Worm (Caenorhabditis elegans) whole organism, L1 larva: Measurements from ENCODE around the gene frpr-13.

Experiments
- C16A3.4 ChIP-seq: fragments of 150-350 bp; optimal IDR thresholded peaks from 2 replicates; lab custom pipeline; 2014; ENCODE audit warnings: missing biosample characterization, missing genetic modification characterization
- aha-1 ChIP-seq: fragments of 150-350 bp; optimal IDR thresholded peaks from 2 replicates; lab custom pipeline; 2014; ENCODE audit warnings: missing biosample characterization, missing genetic modification characterization
- aly-2 ChIP-seq: fragments of 150-350 bp; optimal IDR thresholded peaks from 2 replicates; lab custom pipeline; 2014; ENCODE audit warnings: missing biosample characterization, missing genetic modification characterization
- ceh-63 ChIP-seq: fragments of 200-800 bp; sonication (Bioruptor generic); optimal IDR thresholded peaks from 2 replicates; lab custom pipeline; 2018; ENCODE audit warnings: mild to moderate bottlenecking, missing genetic modification characterization, missing compliant biosample characterization
- ceh-8 ChIP-seq: fragments of 200-800 bp; sonication (Bioruptor generic); optimal IDR thresholded peaks from 2 replicates; lab custom pipeline; 2018; ENCODE audit warnings: mild to moderate bottlenecking, missing genetic modification characterization, moderate library complexity, missing compliant biosample characterization
- ceh-82 ChIP-seq, 3 experiments: fragments of 150-350 bp in 1 of 3; sonication (generic microtip) in 2 of 3; optimal IDR thresholded peaks; 2 replicates each; lab custom pipeline; 2014 to 2017; ENCODE audit warnings: missing biosample characterization in 3 of 3, missing genetic modification characterization in 3 of 3
- ceh-88 ChIP-seq: fragments of 200-800 bp; sonication (Bioruptor generic); IDR thresholded peaks from 2 replicates; pipeline ENCODE4 v1.3.6; 2022; ENCODE audit warnings: missing genetic modification characterization, missing compliant biosample characterization
- ceh-90 ChIP-seq: sonication (generic microtip); optimal IDR thresholded peaks from 2 replicates; lab custom pipeline; 2016; ENCODE audit warnings: missing genetic modification characterization, missing compliant biosample characterization
- dpl-1 ChIP-seq, 3 experiments: fragments of 150-350 bp in 2 of 3; sonication (generic microtip) in 1 of 3; optimal IDR thresholded peaks; 2 replicates each; lab custom pipeline; 2014 to 2017; ENCODE audit warnings: missing biosample characterization in 3 of 3, missing genetic modification characterization in 3 of 3, missing genetic modification reagents in 3 of 3
- efl-1 ChIP-seq, 4 experiments: fragments of 150-350 bp; optimal IDR thresholded peaks in 3 of 4; peaks in 1 of 4; 1 replicate in 1 of 4; 2 replicates in 3 of 4; lab custom pipeline; 2014; ENCODE audit warnings: missing biosample characterization in 2 of 4, missing genetic modification characterization in 2 of 4, missing genetic modification reagents in 2 of 4
- efl-3 ChIP-seq: fragments of 200-800 bp; sonication (Bioruptor generic); optimal IDR thresholded peaks from 2 replicates; lab custom pipeline; 2018; ENCODE audit warnings: mild to moderate bottlenecking, missing genetic modification characterization, missing compliant biosample characterization
- egl-27 ChIP-seq, 2 experiments: fragments of 150-350 bp in 1 of 2; sonication (generic microtip); optimal IDR thresholded peaks; 3 replicates each; lab custom pipeline; 2017 to 2018; ENCODE audit warnings: missing biosample characterization in 2 of 2, missing genetic modification characterization in 2 of 2, missing genetic modification reagents in 2 of 2
- elt-2 ChIP-seq: sonication (generic microtip); optimal IDR thresholded peaks from 2 replicates; lab custom pipeline; 2016; ENCODE audit warnings: missing genetic modification characterization, mild to moderate bottlenecking, inconsistent platforms, missing compliant biosample characterization, missing genetic modification reagents
- fkh-10 ChIP-seq: sonication (generic microtip); optimal IDR thresholded peaks from 2 replicates; lab custom pipeline; 2017; ENCODE audit warnings: missing biosample characterization, missing genetic modification reagents, missing genetic modification characterization
- fkh-4 ChIP-seq: sonication (generic microtip); optimal IDR thresholded peaks from 2 replicates; lab custom pipeline; 2016; ENCODE audit warnings: missing compliant biosample characterization, missing genetic modification characterization, borderline replicate concordance
- fkh-8 ChIP-seq: sonication (generic microtip); optimal IDR thresholded peaks from 2 replicates; lab custom pipeline; 2016; ENCODE audit warnings: mild to moderate bottlenecking, missing genetic modification characterization, missing compliant biosample characterization
- grh-1 ChIP-seq: fragments of 200-800 bp; sonication (Bioruptor generic); IDR thresholded peaks from 2 replicates; pipeline ENCODE4 v1.3.6; 2022; ENCODE audit warnings: missing genetic modification reagents, missing genetic modification characterization, missing compliant biosample characterization
- hlh-4 ChIP-seq: sonication (generic microtip); optimal IDR thresholded peaks from 2 replicates; lab custom pipeline; 2016; ENCODE audit warnings: mild to moderate bottlenecking, missing genetic modification characterization, missing compliant biosample characterization
- hpl-2 ChIP-seq: fragments of 150-350 bp; optimal IDR thresholded peaks from 2 replicates; lab custom pipeline; 2014; ENCODE audit warnings: missing biosample characterization, missing genetic modification reagents, missing genetic modification characterization
- lin-39 ChIP-seq: fragments of 150-350 bp; optimal IDR thresholded peaks from 2 replicates; lab custom pipeline; 2014; ENCODE audit warnings: missing biosample characterization, missing genetic modification reagents, missing genetic modification characterization
- lir-3 ChIP-seq: sonication (generic microtip); optimal IDR thresholded peaks from 2 replicates; lab custom pipeline; 2016; ENCODE audit warnings: mild to moderate bottlenecking, missing genetic modification characterization, moderate library complexity, missing compliant biosample characterization; ENCODE audit not compliant: poor library complexity
- lsy-2 ChIP-seq, 2 experiments: fragments of 150-350 bp; optimal IDR thresholded peaks; 2 replicates each; lab custom pipeline; 2014; ENCODE audit warnings: missing biosample characterization in 2 of 2, missing genetic modification characterization in 2 of 2
- mep-1 ChIP-seq: fragments of 150-350 bp; optimal IDR thresholded peaks from 2 replicates; lab custom pipeline; 2014; ENCODE audit warnings: missing biosample characterization, missing genetic modification characterization
- nhr-11 ChIP-seq: fragments of 150-350 bp; optimal IDR thresholded peaks from 2 replicates; lab custom pipeline; 2014; ENCODE audit warnings: missing biosample characterization, missing genetic modification characterization
- nhr-237 ChIP-seq: fragments of 150-350 bp; optimal IDR thresholded peaks from 2 replicates; lab custom pipeline; 2014; ENCODE audit warnings: missing biosample characterization, missing genetic modification characterization
- nhr-28 ChIP-seq: fragments of 150-350 bp; optimal IDR thresholded peaks from 2 replicates; lab custom pipeline; 2014; ENCODE audit warnings: missing biosample characterization, missing genetic modification characterization
- nhr-77 ChIP-seq: fragments of 150-350 bp; optimal IDR thresholded peaks from 2 replicates; lab custom pipeline; 2014; ENCODE audit warnings: missing biosample characterization, missing genetic modification characterization
- nhr-84 ChIP-seq: sonication (generic microtip); optimal IDR thresholded peaks from 2 replicates; lab custom pipeline; 2017; ENCODE audit warnings: missing biosample characterization, missing genetic modification characterization
- pqm-1 ChIP-seq: sonication (generic microtip); optimal IDR thresholded peaks from 3 replicates; lab custom pipeline; 2017; ENCODE audit warnings: missing biosample characterization, missing genetic modification characterization
- snpc-4 ChIP-seq: fragments of 150-350 bp; optimal IDR thresholded peaks from 2 replicates; lab custom pipeline; 2014; ENCODE audit warnings: missing biosample characterization, missing genetic modification characterization
- sptf-1 ChIP-seq: fragments of 150-350 bp; optimal IDR thresholded peaks from 2 replicates; lab custom pipeline; 2014; ENCODE audit warnings: missing biosample characterization, missing genetic modification characterization
- swsn-7 ChIP-seq: sonication (generic microtip); optimal IDR thresholded peaks from 2 replicates; lab custom pipeline; 2016; ENCODE audit warnings: missing genetic modification characterization, missing compliant biosample characterization
- unc-130 ChIP-seq: fragments of 150-350 bp; optimal IDR thresholded peaks from 2 replicates; lab custom pipeline; 2017; ENCODE audit warnings: missing biosample characterization, missing genetic modification characterization, inconsistent platforms
- unc-30 ChIP-seq: sonication (generic microtip); optimal IDR thresholded peaks from 2 replicates; lab custom pipeline; 2017; ENCODE audit warnings: missing biosample characterization, missing genetic modification characterization
- zag-1 ChIP-seq: fragments of 150-350 bp; optimal IDR thresholded peaks from 2 replicates; lab custom pipeline; 2014; ENCODE audit warnings: missing biosample characterization, missing genetic modification characterization
- ztf-4 ChIP-seq: fragments of 150-350 bp; optimal IDR thresholded peaks from 2 replicates; lab custom pipeline; 2014; ENCODE audit warnings: missing biosample characterization, missing genetic modification characterization

Gene frpr-13

DNA sequence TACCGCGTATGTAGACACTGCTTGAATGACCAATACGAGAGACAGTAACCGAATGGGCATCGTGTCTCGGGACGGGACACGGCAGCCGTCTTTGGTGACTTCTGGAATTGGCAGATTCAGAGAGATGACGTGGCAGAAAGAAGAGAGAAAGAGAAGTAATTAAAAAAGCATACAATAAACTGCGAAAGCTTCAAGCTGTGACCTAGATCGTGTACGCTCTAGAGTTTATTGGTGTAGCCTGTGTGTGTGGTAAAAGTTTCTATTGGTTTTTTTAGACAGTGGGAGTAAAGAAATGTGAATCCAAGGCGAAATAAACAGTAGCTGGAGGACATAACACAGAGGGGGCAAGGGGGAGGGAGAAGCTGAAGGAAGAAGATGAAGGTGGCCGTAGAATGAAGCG is 45.1 kb downstream of the frpr-13 start, which contains the start of gene T19A5.3:
Gene T19A5.3, minus strand, starts transcription at position 101 of the 400 bp plus-strand sequence.
- TF ChIP-seq ceh-63 (GFP tag; lab: Kevin White, UChicago) (no peak), nhr-77 (tag; lab: Kevin White, UChicago) (no peak), snpc-4 (tag; lab: Kevin White, UChicago) (no peak), mep-1 (tag; lab: Kevin White, UChicago) (no peak)

- TF ChIP-seq ceh-90 (tag; lab: Kevin White, UChicago), result no peak
- TF ChIP-seq zag-1 (tag; lab: Kevin White, UChicago), result no peak
- TF ChIP-seq unc-130 (tag; lab: Kevin White, UChicago), result no peak
- TF ChIP-seq nhr-237 (tag; lab: Kevin White, UChicago), result no peak
- TF ChIP-seq swsn-7 (tag; lab: Kevin White, UChicago), result no peak
- TF ChIP-seq pqm-1, result no peak
- TF ChIP-seq nhr-28 (tag; lab: Kevin White, UChicago), result no peak
- TF ChIP-seq snpc-4 (tag; lab: Kevin White, UChicago), result no peak
Observed at ce11 chrV:8944481-8944880, 45.6 kb downstream of the frpr-13 start.

ce11 chrV:8946142-8946541 is 47.3 kb downstream of the frpr-13 start:
- no peak for TF ChIP-seq dpl-1 (GFP tag; optimal IDR thresholded peaks at IDR 0.05; lab: Kevin White, UChicago)
- no peak for TF ChIP-seq efl-3 (GFP tag; lab: Kevin White, UChicago)
- no peak for TF ChIP-seq aly-2 (tag; lab: Kevin White, UChicago)
- no peak for TF ChIP-seq hpl-2
- TF ChIP-seq hlh-4 (tag; lab: Kevin White, UChicago), result no peak
- TF ChIP-seq unc-30, result no peak
- no peak for TF ChIP-seq lsy-2 (tag; optimal IDR thresholded peaks at IDR 0.05; lab: Kevin White, UChicago)
- no peak for TF ChIP-seq nhr-11 (tag; lab: Kevin White, UChicago)
- TF ChIP-seq lin-39 (tag; lab: Kevin White, UChicago), result no peak
- TF ChIP-seq elt-2 (tag; lab: Kevin White, UChicago), result no peak
- TF ChIP-seq ztf-4, result no peak
- TF ChIP-seq fkh-8, result no peak
- no peak for TF ChIP-seq ceh-82 (tag; optimal IDR thresholded peaks at IDR 0.05; lab: Kevin White, UChicago)

DNA sequence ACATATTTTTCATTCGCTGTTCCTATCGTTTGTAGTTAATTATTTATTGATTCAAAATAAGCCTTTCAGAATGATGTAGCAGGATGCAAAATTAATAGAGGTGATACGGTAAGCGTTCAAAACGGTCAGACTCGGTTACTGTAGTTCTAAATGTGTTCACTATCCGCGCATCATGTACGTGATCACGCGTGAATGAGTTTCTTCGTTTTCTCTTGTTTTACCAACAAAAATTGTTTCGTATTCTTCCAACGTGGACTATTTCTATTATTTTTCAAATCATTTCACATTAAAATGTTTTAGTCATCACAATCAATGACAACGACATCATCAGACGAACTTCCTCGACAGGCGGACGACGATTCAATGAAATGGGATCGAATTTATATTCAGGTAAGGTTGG is 48.6 kb downstream of the frpr-13 start, which contains the start of gene gck-1:
Gene gck-1, plus strand, starts transcription at position 301 of the 400 bp plus-strand sequence.
- no peak for TF ChIP-seq sptf-1 (tag; lab: Kevin White, UChicago)
- no peak for TF ChIP-seq ceh-90 (tag; lab: Kevin White, UChicago)
- no peak for TF ChIP-seq efl-3 (GFP tag; lab: Kevin White, UChicago)
- TF ChIP-seq grh-1, result no peak
- no peak for TF ChIP-seq nhr-237 (tag; lab: Kevin White, UChicago)
- no peak for TF ChIP-seq ceh-88 (GFP tag; lab: Robert Waterston, UW)
- TF ChIP-seq nhr-84, result no peak
- TF ChIP-seq ceh-82 (tag; optimal IDR thresholded peaks at IDR 0.05; lab: Kevin White, UChicago), result no peak
- TF ChIP-seq nhr-28 (tag; lab: Kevin White, UChicago), result no peak
- no peak for TF ChIP-seq fkh-10 (GFP tag; lab: Kevin White, UChicago)
- TF ChIP-seq ceh-8 (GFP tag; lab: Kevin White, UChicago), result no peak
- no peak for TF ChIP-seq efl-1 (optimal IDR thresholded peaks at IDR 0.05; lab: Kevin White, UChicago)
- no peak for TF ChIP-seq efl-1 (GFP tag; optimal IDR thresholded peaks at IDR 0.05 in 1 of 2; lab: Kevin White, UChicago)
- no peak for TF ChIP-seq lir-3 (tag; lab: Kevin White, UChicago)
- TF ChIP-seq aha-1 (tag; lab: Kevin White, UChicago), result no peak
- TF ChIP-seq fkh-4 (tag; lab: Kevin White, UChicago), result no peak
- TF ChIP-seq egl-27 (tag; optimal IDR thresholded peaks at IDR 0.05; lab: Kevin White, UChicago), result no peak
- TF ChIP-seq lin-39 (tag; lab: Kevin White, UChicago), result no peak
- no peak for TF ChIP-seq C16A3.4 (tag; lab: Kevin White, UChicago)
